Worm (Caenorhabditis elegans) whole organism, L4/young adult: ENCODE results near the gene srx-118.

Experiments used
- W03F9.2 ChIP-seq: fragments of 150-350 bp; optimal IDR thresholded peaks from 2 replicates; lab custom pipeline; 2014; ENCODE audit warnings: missing biosample characterization, missing genetic modification characterization
- dao-5 ChIP-seq: sonication (generic microtip); optimal IDR thresholded peaks from 2 replicates; lab custom pipeline; 2016; ENCODE audit warnings: missing genotype, missing genetic modification characterization, moderate library complexity, missing compliant biosample characterization
- him-1 ChIP-seq: sonication (generic microtip); optimal IDR thresholded peaks from 2 replicates; lab custom pipeline; 2016; ENCODE audit warnings: missing genotype, missing genetic modification reagents, missing genetic modification characterization, missing compliant biosample characterization

The srx-118 gene

ce11 chrII:12525526-12525925 lies at the start of gene srx-118:
srx-118 (plus strand) TSS chrII:12525826.
- TF ChIP-seq W03F9.2 (tag; lab: Kevin White, UChicago) = no peak
- TF ChIP-seq him-1 = no peak
- TF ChIP-seq dao-5 (tag; lab: Kevin White, UChicago) = no peak

DNA sequence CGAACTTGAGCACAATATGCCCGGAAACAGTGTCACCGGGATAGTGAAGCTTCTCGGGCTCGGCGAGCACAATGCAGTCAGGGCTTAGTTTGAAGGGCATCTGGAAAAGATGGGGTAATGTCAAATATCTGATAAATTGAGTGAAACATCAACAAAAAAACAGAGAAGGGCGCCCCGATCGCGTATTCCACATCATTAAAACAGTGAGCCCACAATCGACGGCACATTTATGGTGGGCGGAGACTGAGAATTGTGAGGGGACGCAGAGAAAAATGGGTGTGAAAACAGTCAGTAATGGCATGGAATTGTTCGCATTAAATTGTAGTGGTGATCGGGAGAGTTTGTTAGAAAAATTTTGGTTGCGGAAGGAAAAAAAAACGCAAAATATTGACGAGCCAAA lies 44.8 kb upstream of the srx-118 start, which contains the start of gene arrd-9:
Gene arrd-9 (minus strand): TSS at position 101 of the 400 bp plus-strand sequence.
- TF ChIP-seq W03F9.2 (tag; lab: Kevin White, UChicago) = no peak
- TF ChIP-seq him-1 = no peak
- TF ChIP-seq dao-5 (tag; lab: Kevin White, UChicago) = no peak

ce11 chrII:12481645-12482044 lies 44.0 kb upstream of the srx-118 start:
- TF ChIP-seq dao-5 (tag; lab: Kevin White, UChicago) (no peak), him-1 (no peak), W03F9.2 (tag; lab: Kevin White, UChicago) (no peak)

- TF ChIP-seq dao-5 (tag; lab: Kevin White, UChicago) (no peak), W03F9.2 (tag; lab: Kevin White, UChicago) (no peak), him-1 (no peak)
Measured at ce11 chrII:12482622-12483021, 43.0 kb upstream of the srx-118 start, which contains the start of gene fbxb-102. fbxb-102 (plus strand) TSS chrII:12482922.

DNA sequence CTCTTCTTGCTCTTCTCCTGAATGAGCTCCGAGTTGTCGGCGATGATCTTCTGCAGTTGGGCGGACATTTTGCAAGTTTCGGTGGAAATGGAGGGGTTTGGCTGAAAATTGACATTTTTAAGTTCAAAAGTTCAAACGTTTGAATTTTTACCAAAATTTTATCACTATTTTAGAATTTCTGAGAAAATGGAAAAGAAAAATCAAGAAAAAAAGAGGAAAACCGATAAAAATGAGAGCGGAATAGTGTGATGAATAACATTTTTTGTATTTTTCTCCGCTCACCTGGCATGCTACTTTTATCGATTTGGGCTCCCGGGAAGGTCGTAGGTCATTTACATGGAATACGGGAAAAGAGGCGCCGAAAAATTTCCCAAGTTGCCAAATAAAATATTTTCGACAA lies 40.6 kb upstream of the srx-118 start, which contains the start of gene F15A4.10:
Gene F15A4.10 (minus strand): TSS at position 101 of the 400 bp plus-strand sequence.
- TF ChIP-seq dao-5 (tag; lab: Kevin White, UChicago) (no peak), him-1 (no peak), W03F9.2 (tag; lab: Kevin White, UChicago) (no peak)

ce11 chrII:12488810-12489209 lies 36.8 kb upstream of the srx-118 start:
- TF ChIP-seq W03F9.2 (tag; lab: Kevin White, UChicago) = no peak
- TF ChIP-seq him-1 = no peak
- TF ChIP-seq dao-5 (tag; lab: Kevin White, UChicago) = no peak

DNA sequence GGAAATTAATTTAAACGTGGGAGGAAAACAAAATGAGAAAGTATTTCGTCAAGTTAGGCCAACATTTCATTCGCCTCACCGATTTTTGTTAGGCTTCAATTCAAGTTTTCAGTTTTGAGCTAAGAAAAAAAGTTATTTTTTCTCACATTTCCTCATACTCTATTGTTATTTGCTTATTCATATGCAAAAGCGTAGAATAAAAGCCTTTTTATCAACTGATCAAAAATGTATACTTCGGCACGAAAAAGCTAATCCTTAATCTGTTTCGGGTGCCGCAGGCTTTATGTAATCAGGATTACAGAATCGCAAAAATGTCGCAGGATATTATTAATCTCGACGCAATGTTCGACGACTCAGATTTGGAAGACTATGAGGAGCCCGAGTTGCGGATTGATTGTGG lies 35.7 kb upstream of the srx-118 start, which contains the start of gene T21B4.15:
Gene T21B4.15 (plus strand): TSS at position 301 of the 400 bp plus-strand sequence.
- TF ChIP-seq him-1 = no peak
- TF ChIP-seq W03F9.2 (tag; lab: Kevin White, UChicago) = no peak
- TF ChIP-seq dao-5 (tag; lab: Kevin White, UChicago) = no peak

DNA sequence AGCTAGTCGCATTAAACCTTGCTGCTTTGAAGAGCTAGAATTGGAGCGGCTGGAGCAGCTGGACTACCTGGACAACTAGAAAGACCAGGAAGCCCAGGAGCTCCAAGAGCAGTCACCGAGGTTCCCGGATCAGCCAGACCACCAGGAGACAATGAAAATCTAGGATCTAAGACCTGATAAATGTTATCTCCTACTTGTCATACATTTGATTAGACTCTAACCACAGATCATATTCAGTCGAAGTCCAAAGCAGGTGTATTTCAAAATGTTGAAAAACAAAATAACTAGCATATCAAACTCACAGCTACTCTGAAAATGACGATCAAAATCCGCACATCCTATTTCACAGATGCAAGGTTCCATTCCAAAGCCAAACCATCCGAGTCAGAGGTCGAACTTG lies 33.7 kb upstream of the srx-118 start, which contains the start of gene srz-6:
Gene srz-6 (plus strand): TSS at position 301 of the 400 bp plus-strand sequence.
- TF ChIP-seq him-1 (no peak), dao-5 (tag; lab: Kevin White, UChicago) (no peak), W03F9.2 (tag; lab: Kevin White, UChicago) (no peak)

- TF ChIP-seq him-1 (no peak), W03F9.2 (tag; lab: Kevin White, UChicago) (no peak), dao-5 (tag; lab: Kevin White, UChicago) (no peak)
Measured at ce11 chrII:12494067-12494477, 31.6 kb upstream of the srx-118 start.

DNA sequence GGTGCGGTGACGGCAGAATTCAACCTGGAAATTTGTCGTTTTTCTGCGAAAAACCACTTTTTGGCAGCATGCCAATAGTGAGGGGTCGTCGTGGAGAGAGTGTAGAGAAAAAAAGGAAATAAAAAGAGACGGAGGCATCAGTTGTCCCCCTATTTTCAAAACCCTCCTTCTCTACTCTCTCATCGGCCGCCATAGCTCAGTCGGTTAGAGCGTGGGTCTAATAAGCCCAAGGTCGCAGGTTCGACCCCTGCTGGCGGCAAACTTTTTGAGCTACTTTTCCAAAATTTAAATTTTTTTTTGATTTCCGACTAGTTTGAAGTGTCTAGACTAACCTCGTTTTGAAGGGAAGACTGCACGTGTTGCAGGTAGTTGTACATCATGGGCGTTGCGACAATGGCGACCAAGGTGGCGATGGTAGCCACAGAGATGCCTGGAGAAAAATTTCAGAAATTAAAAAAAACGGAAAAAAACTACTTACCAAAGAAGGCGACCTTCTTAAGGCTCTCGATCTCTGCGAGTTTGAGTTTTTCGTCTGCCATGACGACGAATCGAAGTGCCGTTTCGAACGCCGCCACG lies 31.0 kb upstream of the srx-118 start, which contains the start of gene col-85:
Gene col-85 (minus strand): TSS at position 540 of the 576 bp plus-strand sequence.
- peak; percentile 85 for TF ChIP-seq dao-5 (tag; lab: Kevin White, UChicago)
- TF ChIP-seq W03F9.2 (tag; lab: Kevin White, UChicago) = peak; percentile 51
- peak; percentile 68 for TF ChIP-seq him-1

- TF ChIP-seq him-1 = no peak
- no peak for TF ChIP-seq W03F9.2 (tag; lab: Kevin White, UChicago)
- TF ChIP-seq dao-5 (tag; lab: Kevin White, UChicago) = no peak
Measured at ce11 chrII:12496981-12497380, 28.6 kb upstream of the srx-118 start, which contains the start of gene T21B4.3. T21B4.3 (minus strand) TSS chrII:12497081.

ce11 chrII:12499969-12500368 lies 25.7 kb upstream of the srx-118 start:
- TF ChIP-seq W03F9.2 (tag; lab: Kevin White, UChicago) = no peak
- TF ChIP-seq him-1 = no peak
- no peak for TF ChIP-seq dao-5 (tag; lab: Kevin White, UChicago)

ce11 chrII:12502784-12503183 lies 22.8 kb upstream of the srx-118 start, which contains the start of gene ador-1:
ador-1 (minus strand) TSS chrII:12502884.
- TF ChIP-seq dao-5 (tag; lab: Kevin White, UChicago) (no peak), him-1 (no peak), W03F9.2 (tag; lab: Kevin White, UChicago) (no peak)

ce11 chrII:12506511-12506910 lies 19.1 kb upstream of the srx-118 start:
- TF ChIP-seq dao-5 (tag; lab: Kevin White, UChicago) = no peak
